Worm (Caenorhabditis elegans) whole organism, L1 larva: ENCODE data around the gene npr-19.

Experiments used
- C04F5.9 ChIP-seq: sonication (generic microtip); optimal IDR thresholded peaks from 2 replicates; lab custom pipeline; 2016; ENCODE audit warnings: missing genetic modification characterization, missing compliant biosample characterization
- C34B4.2 ChIP-seq: sonication (generic microtip); optimal IDR thresholded peaks from 2 replicates; lab custom pipeline; 2017; ENCODE audit warnings: mild to moderate bottlenecking, missing genetic modification characterization, missing compliant biosample characterization
- F16B12.6 ChIP-seq: fragments of 150-350 bp; optimal IDR thresholded peaks from 2 replicates; lab custom pipeline; 2014; ENCODE audit warnings: missing biosample characterization, missing genetic modification characterization
- Y116A8C.19 ChIP-seq: sonication (generic microtip); optimal IDR thresholded peaks from 2 replicates; lab custom pipeline; 2016; ENCODE audit warnings: missing compliant biosample characterization, missing genetic modification characterization, borderline replicate concordance
- aha-1 ChIP-seq: fragments of 150-350 bp; optimal IDR thresholded peaks from 2 replicates; lab custom pipeline; 2014; ENCODE audit warnings: missing biosample characterization, missing genetic modification characterization
- aly-2 ChIP-seq: fragments of 150-350 bp; optimal IDR thresholded peaks from 2 replicates; lab custom pipeline; 2014; ENCODE audit warnings: missing biosample characterization, missing genetic modification characterization
- ama-1 ChIP-seq: fragments of 150-350 bp; optimal IDR thresholded peaks from 2 replicates; lab custom pipeline; 2014
- blmp-1 ChIP-seq: fragments of 150-350 bp; optimal IDR thresholded peaks from 2 replicates; lab custom pipeline; 2014; ENCODE audit warnings: missing biosample characterization, missing genetic modification characterization
- ceh-8 ChIP-seq: fragments of 200-800 bp; sonication (Bioruptor generic); optimal IDR thresholded peaks from 2 replicates; lab custom pipeline; 2018; ENCODE audit warnings: mild to moderate bottlenecking, missing genetic modification characterization, moderate library complexity, missing compliant biosample characterization
- dpl-1 ChIP-seq, 3 experiments: fragments of 150-350 bp in 2 of 3; sonication (generic microtip) in 1 of 3; optimal IDR thresholded peaks; 2 replicates each; lab custom pipeline; 2014 to 2017; ENCODE audit warnings: missing biosample characterization in 3 of 3, missing genetic modification characterization in 3 of 3, missing genetic modification reagents in 3 of 3
- dsc-1 ChIP-seq: sonication (generic microtip); optimal IDR thresholded peaks from 2 replicates; lab custom pipeline; 2016; ENCODE audit warnings: mild to moderate bottlenecking, missing genetic modification characterization, missing compliant biosample characterization
- efl-1 ChIP-seq, 4 experiments: fragments of 150-350 bp; optimal IDR thresholded peaks in 3 of 4; peaks in 1 of 4; 1 replicate in 1 of 4; 2 replicates in 3 of 4; lab custom pipeline; 2014; ENCODE audit warnings: missing biosample characterization in 2 of 4, missing genetic modification characterization in 2 of 4, missing genetic modification reagents in 2 of 4
- efl-3 ChIP-seq: fragments of 200-800 bp; sonication (Bioruptor generic); optimal IDR thresholded peaks from 2 replicates; lab custom pipeline; 2018; ENCODE audit warnings: mild to moderate bottlenecking, missing genetic modification characterization, missing compliant biosample characterization
- egl-27 ChIP-seq, 2 experiments: fragments of 150-350 bp in 1 of 2; sonication (generic microtip); optimal IDR thresholded peaks; 3 replicates each; lab custom pipeline; 2017 to 2018; ENCODE audit warnings: missing biosample characterization in 2 of 2, missing genetic modification characterization in 2 of 2, missing genetic modification reagents in 2 of 2
- ets-5 ChIP-seq: fragments of 200-800 bp; sonication (Bioruptor generic); IDR thresholded peaks from 2 replicates; pipeline ENCODE4 v1.3.6; 2022; ENCODE audit warnings: missing genetic modification characterization, missing compliant biosample characterization
- fkh-10 ChIP-seq: sonication (generic microtip); optimal IDR thresholded peaks from 2 replicates; lab custom pipeline; 2017; ENCODE audit warnings: missing biosample characterization, missing genetic modification reagents, missing genetic modification characterization
- fkh-8 ChIP-seq: sonication (generic microtip); optimal IDR thresholded peaks from 2 replicates; lab custom pipeline; 2016; ENCODE audit warnings: mild to moderate bottlenecking, missing genetic modification characterization, missing compliant biosample characterization
- fos-1 ChIP-seq: fragments of 150-350 bp; optimal IDR thresholded peaks from 2 replicates; lab custom pipeline; 2014; ENCODE audit warnings: missing biosample characterization, missing genetic modification characterization
- hlh-17 ChIP-seq: fragments of 200-800 bp; sonication (Bioruptor generic); optimal IDR thresholded peaks from 2 replicates; lab custom pipeline; 2018; ENCODE audit warnings: missing genetic modification characterization, mild to moderate bottlenecking, missing compliant biosample characterization, moderate library complexity, borderline replicate concordance
- hlh-4 ChIP-seq: sonication (generic microtip); optimal IDR thresholded peaks from 2 replicates; lab custom pipeline; 2016; ENCODE audit warnings: mild to moderate bottlenecking, missing genetic modification characterization, missing compliant biosample characterization
- irx-1 ChIP-seq: sonication (generic microtip); optimal IDR thresholded peaks from 2 replicates; lab custom pipeline; 2016; ENCODE audit warnings: missing genetic modification characterization, missing compliant biosample characterization
- lin-13 ChIP-seq: fragments of 150-350 bp; optimal IDR thresholded peaks from 2 replicates; lab custom pipeline; 2014; ENCODE audit warnings: missing biosample characterization, missing genetic modification reagents, missing genetic modification characterization
- lin-14 ChIP-seq: fragments of 200-800 bp; sonication (Bioruptor generic); optimal IDR thresholded peaks from 2 replicates; lab custom pipeline; 2018; ENCODE audit warnings: mild to moderate bottlenecking, missing genetic modification characterization, moderate library complexity, missing compliant biosample characterization
- lin-35 ChIP-seq, 2 experiments: fragments of 150-350 bp; optimal IDR thresholded peaks; 2 replicates each; lab custom pipeline; 2014; ENCODE audit warnings: missing biosample characterization in 2 of 2, missing genetic modification characterization in 2 of 2, missing genetic modification reagents in 2 of 2
- lin-39 ChIP-seq: fragments of 150-350 bp; optimal IDR thresholded peaks from 2 replicates; lab custom pipeline; 2014; ENCODE audit warnings: missing biosample characterization, missing genetic modification reagents, missing genetic modification characterization
- mdl-1 ChIP-seq, 2 experiments: fragments of 150-350 bp; optimal IDR thresholded peaks; 2 replicates each; lab custom pipeline; 2014 to 2017; ENCODE audit warnings: missing biosample characterization in 2 of 2, missing genetic modification characterization in 2 of 2, inconsistent platforms in 1 of 2
- mef-2 ChIP-seq: fragments of 150-350 bp; optimal IDR thresholded peaks from 2 replicates; lab custom pipeline; 2014; ENCODE audit warnings: missing biosample characterization, missing genetic modification characterization
- nhr-11 ChIP-seq: fragments of 150-350 bp; optimal IDR thresholded peaks from 2 replicates; lab custom pipeline; 2014; ENCODE audit warnings: missing biosample characterization, missing genetic modification characterization
- nhr-12 ChIP-seq: sonication (generic microtip); optimal IDR thresholded peaks from 2 replicates; lab custom pipeline; 2017; ENCODE audit warnings: missing biosample characterization, missing genetic modification characterization
- nhr-19 ChIP-seq: fragments of 200-800 bp; sonication (Bioruptor generic); conservative IDR thresholded peaks from 2 replicates; pipeline ENCODE4 v1.3.6; 2022; ENCODE audit warnings: missing genetic modification characterization, missing compliant biosample characterization
- nhr-237 ChIP-seq: fragments of 150-350 bp; optimal IDR thresholded peaks from 2 replicates; lab custom pipeline; 2014; ENCODE audit warnings: missing biosample characterization, missing genetic modification characterization
- nhr-28 ChIP-seq: fragments of 150-350 bp; optimal IDR thresholded peaks from 2 replicates; lab custom pipeline; 2014; ENCODE audit warnings: missing biosample characterization, missing genetic modification characterization
- nhr-47 ChIP-seq: sonication (generic microtip); optimal IDR thresholded peaks from 2 replicates; lab custom pipeline; 2016; ENCODE audit warnings: mild to moderate bottlenecking, missing genetic modification characterization, moderate library complexity, missing compliant biosample characterization
- nhr-76 ChIP-seq: sonication (generic microtip); optimal IDR thresholded peaks from 2 replicates; lab custom pipeline; 2017; ENCODE audit warnings: missing biosample characterization, missing genetic modification characterization
- nhr-77 ChIP-seq: fragments of 150-350 bp; optimal IDR thresholded peaks from 2 replicates; lab custom pipeline; 2014; ENCODE audit warnings: missing biosample characterization, missing genetic modification characterization
- pag-3 ChIP-seq: sonication (generic microtip); optimal IDR thresholded peaks from 2 replicates; lab custom pipeline; 2017; ENCODE audit warnings: missing genetic modification characterization, mild to moderate bottlenecking, missing compliant biosample characterization, antibody characterized with exemption, borderline replicate concordance; ENCODE audit not compliant: insufficient read depth
- rnt-1 ChIP-seq: sonication (generic microtip); optimal IDR thresholded peaks from 2 replicates; lab custom pipeline; 2016; ENCODE audit warnings: mild to moderate bottlenecking, missing genetic modification characterization, moderate library complexity, missing compliant biosample characterization
- skn-1 ChIP-seq: fragments of 150-350 bp; optimal IDR thresholded peaks from 2 replicates; lab custom pipeline; 2014; ENCODE audit warnings: missing biosample characterization, missing genetic modification characterization
- snpc-4 ChIP-seq: fragments of 150-350 bp; optimal IDR thresholded peaks from 2 replicates; lab custom pipeline; 2014; ENCODE audit warnings: missing biosample characterization, missing genetic modification characterization
- snu-23 ChIP-seq: sonication (generic microtip); optimal IDR thresholded peaks from 2 replicates; lab custom pipeline; 2016; ENCODE audit warnings: missing genetic modification characterization, missing compliant biosample characterization
- sox-4 ChIP-seq: sonication (generic microtip); optimal IDR thresholded peaks from 2 replicates; lab custom pipeline; 2016; ENCODE audit warnings: missing genetic modification characterization, missing compliant biosample characterization
- swsn-7 ChIP-seq: sonication (generic microtip); optimal IDR thresholded peaks from 2 replicates; lab custom pipeline; 2016; ENCODE audit warnings: missing genetic modification characterization, missing compliant biosample characterization
- tlp-1 ChIP-seq: fragments of 150-350 bp; optimal IDR thresholded peaks from 2 replicates; lab custom pipeline; 2014; ENCODE audit warnings: missing biosample characterization, missing genetic modification characterization
- unc-130 ChIP-seq: fragments of 150-350 bp; optimal IDR thresholded peaks from 2 replicates; lab custom pipeline; 2017; ENCODE audit warnings: missing biosample characterization, missing genetic modification characterization, inconsistent platforms
- unc-62 ChIP-seq: fragments of 150-350 bp; optimal IDR thresholded peaks from 2 replicates; lab custom pipeline; 2014; ENCODE audit warnings: missing biosample characterization, missing genetic modification reagents, missing genetic modification characterization
- unc-86 ChIP-seq: sonication (generic microtip); optimal IDR thresholded peaks from 2 replicates; lab custom pipeline; 2016; ENCODE audit warnings: missing genetic modification characterization, missing compliant biosample characterization
- vab-15 ChIP-seq: sonication (generic microtip); optimal IDR thresholded peaks from 2 replicates; lab custom pipeline; 2017; ENCODE audit warnings: missing genotype, mild to moderate bottlenecking, missing genetic modification characterization, missing compliant biosample characterization

Gene npr-19

ce11 chrX:768061-768646, 32.7 kb upstream of the npr-19 start, which contains the start of the genes trap-2 and ile-2 (continued):
- TF ChIP-seq nhr-28 (tag; lab: Kevin White, UChicago) (no peak), sox-4 (tag; lab: Kevin White, UChicago) (peak; percentile 46), nhr-237 (tag; lab: Kevin White, UChicago) (peak; percentile 70), snpc-4 (peak; percentile 79), mef-2 (tag; lab: Kevin White, UChicago) (no peak), mdl-1 (tag; optimal IDR thresholded peaks at IDR 0.05; lab: Kevin White, UChicago) (peak in 1 of 2 experiments; percentile 93), fkh-10 (GFP tag; lab: Kevin White, UChicago) (peak; percentile 69), hlh-4 (no peak), blmp-1 (peak; percentile 94), ets-5 (no peak), dsc-1 (peak; percentile 55), tlp-1 (no peak), C34B4.2 (no peak), lin-39 (peak; percentile 64), pag-3 (tag; lab: Kevin White, UChicago) (no peak), lin-14 (GFP tag; lab: Kevin White, UChicago) (peak; percentile 98), aha-1 (tag; lab: Kevin White, UChicago) (no peak), efl-1 (optimal IDR thresholded peaks at IDR 0.05; lab: Kevin White, UChicago) (peak; percentile 69 to 80), efl-1 (GFP tag; optimal IDR thresholded peaks at IDR 0.05 in 1 of 2; lab: Kevin White, UChicago) (peak; percentile 55 to 96), fos-1 (tag; lab: Kevin White, UChicago) (peak; percentile 65), vab-15 (tag; lab: Kevin White, UChicago) (peak; percentile 65), unc-62 (no peak), irx-1 (tag; lab: Kevin White, UChicago) (peak; percentile 67), unc-130 (tag; lab: Kevin White, UChicago) (peak; percentile 88), swsn-7 (tag; lab: Kevin White, UChicago) (peak; percentile 91), C04F5.9 (peak; percentile 7), dpl-1 (GFP tag; optimal IDR thresholded peaks at IDR 0.05; lab: Kevin White, UChicago) (peak; percentile 65 to 69 (median 68)), snu-23 (GFP tag; lab: Kevin White, UChicago) (peak; percentile 94), efl-3 (no peak), Y116A8C.19 (tag; lab: Kevin White, UChicago) (no peak), nhr-19 (GFP tag; lab: Robert Waterston, UW) (peak; percentile 90), unc-86 (tag; lab: Kevin White, UChicago) (peak; percentile 83), aly-2 (no peak), lin-35 (GFP tag; optimal IDR thresholded peaks at IDR 0.05; lab: Kevin White, UChicago) (peak; percentile 85 to 88), rnt-1 (tag; lab: Kevin White, UChicago) (peak; percentile 93), nhr-76 (tag; lab: Kevin White, UChicago) (no peak), nhr-12 (tag; lab: Kevin White, UChicago) (no peak), F16B12.6 (peak; percentile 68), lin-13 (GFP tag; lab: Kevin White, UChicago) (peak; percentile 85), nhr-11 (peak; percentile 39), nhr-77 (peak; percentile 91)

- peak; percentile 90 for TF ChIP-seq fkh-8 (tag; lab: Kevin White, UChicago)
- TF ChIP-seq ceh-8, result peak; percentile 16
- TF ChIP-seq nhr-47, result peak; percentile 21
- no peak for TF ChIP-seq egl-27 (tag; optimal IDR thresholded peaks at IDR 0.05; lab: Kevin White, UChicago)
- TF ChIP-seq ama-1, result no peak
- no peak for TF ChIP-seq hlh-17 (GFP tag; lab: Kevin White, UChicago)
- TF ChIP-seq skn-1 (tag; lab: Kevin White, UChicago), result peak; percentile 67
These were observed 28.0 kb upstream of the npr-19 start, which contains the start of gene dyf-11 for ce11 chrX:763452-763851. dyf-11 (plus strand) TSS chrX:763752.
